Fruit fly (Drosophila melanogaster) whole organism, embryonic: ENCODE data around the gene CG7557.

Source experiments
- Asciz ChIP-seq: fragments of 200-800 bp; sonication (Bioruptor generic); optimal IDR thresholded peaks from 2 replicates; lab custom pipeline; 2017; ENCODE audit warnings: missing biosample characterization, mild to moderate bottlenecking, missing genetic modification characterization, missing genetic modification reagents
- Bteb2 ChIP-seq: fragments of 200-800 bp; sonication (Bioruptor generic); optimal IDR thresholded peaks from 2 replicates; lab custom pipeline; 2016; ENCODE audit warnings: missing biosample characterization, missing genetic modification characterization
- CG1024 ChIP-seq: fragments of 200-800 bp; sonication (Bioruptor generic); IDR thresholded peaks from 2 replicates; pipeline ENCODE4 v1.3.6; 2022; ENCODE audit warnings: missing biosample characterization, missing genetic modification characterization
- CG11093 ChIP-seq: fragments of 200-800 bp; sonication (Bioruptor generic); IDR thresholded peaks from 3 replicates; pipeline ENCODE4 v1.3.6; 2022; ENCODE audit warnings: missing biosample characterization, missing genetic modification characterization
- CG11456 ChIP-seq: fragments of 200-800 bp; sonication (Bioruptor generic); IDR thresholded peaks from 3 replicates; pipeline ENCODE4 v1.3.6; 2022; ENCODE audit warnings: missing biosample characterization, missing genetic modification characterization
- CG11696 ChIP-seq: fragments of 200-800 bp; sonication (Bioruptor generic); IDR thresholded peaks from 2 replicates; pipeline ENCODE4 v1.3.6; 2022; ENCODE audit warnings: missing biosample characterization, missing genetic modification characterization
- CG1603 ChIP-seq: fragments of 200-800 bp; sonication (Bioruptor generic); optimal IDR thresholded peaks from 2 replicates; lab custom pipeline; 2019; ENCODE audit warnings: missing biosample characterization, mild to moderate bottlenecking, missing genetic modification characterization, moderate library complexity
- CG16779 ChIP-seq: fragments of 200-800 bp; sonication (Bioruptor generic); IDR thresholded peaks from 2 replicates; pipeline ENCODE4 v1.3.6; 2022; ENCODE audit warnings: missing biosample characterization, missing genetic modification characterization
- CG17568 ChIP-seq: fragments of 200-800 bp; sonication (Bioruptor generic); optimal IDR thresholded peaks from 2 replicates; lab custom pipeline; 2018; ENCODE audit warnings: missing biosample characterization, mild to moderate bottlenecking, missing genetic modification characterization, moderate library complexity
- CG18619 ChIP-seq: fragments of 200-800 bp; sonication (Bioruptor generic); optimal IDR thresholded peaks from 3 replicates; lab custom pipeline; 2017; ENCODE audit warnings: missing biosample characterization, mild to moderate bottlenecking, missing genetic modification characterization
- CG2120 ChIP-seq: fragments of 200-800 bp; sonication (Bioruptor generic); optimal IDR thresholded peaks from 3 replicates; lab custom pipeline; 2016; ENCODE audit warnings: missing biosample characterization, missing genetic modification characterization
- CG30431 ChIP-seq: fragments of 200-800 bp; sonication (Bioruptor generic); optimal IDR thresholded peaks from 2 replicates; lab custom pipeline; 2017; ENCODE audit warnings: missing biosample characterization, missing genetic modification characterization
- CG3163 ChIP-seq: fragments of 200-800 bp; sonication (Bioruptor generic); optimal IDR thresholded peaks from 3 replicates; lab custom pipeline; 2016; ENCODE audit warnings: missing biosample characterization, missing genetic modification characterization
- CG34422 ChIP-seq: fragments of 200-800 bp; sonication (Bioruptor generic); IDR thresholded peaks from 3 replicates; pipeline ENCODE4 v1.3.6; 2022; ENCODE audit warnings: missing biosample characterization, missing genetic modification characterization
- CG4282 ChIP-seq: fragments of 200-800 bp; sonication (Bioruptor generic); optimal IDR thresholded peaks from 2 replicates; lab custom pipeline; 2016; ENCODE audit warnings: missing biosample characterization, missing genetic modification characterization
- CG4730 ChIP-seq: fragments of 200-800 bp; sonication (Bioruptor generic); IDR thresholded peaks from 2 replicates; pipeline ENCODE4 v1.3.6; 2022; ENCODE audit warnings: missing biosample characterization, missing genetic modification characterization
- CG4820 ChIP-seq: fragments of 200-800 bp; sonication (Bioruptor generic); optimal IDR thresholded peaks from 3 replicates; lab custom pipeline; 2016; ENCODE audit warnings: missing biosample characterization, missing genetic modification characterization
- CG6689 ChIP-seq: fragments of 200-800 bp; sonication (Bioruptor generic); IDR thresholded peaks from 2 replicates; pipeline ENCODE4 v1.3.6; 2022; ENCODE audit warnings: missing biosample characterization, missing genetic modification characterization
- CG7928 ChIP-seq: fragments of 200-800 bp; sonication (Bioruptor generic); optimal IDR thresholded peaks from 2 replicates; lab custom pipeline; 2017; ENCODE audit warnings: missing biosample characterization, mild to moderate bottlenecking, missing genetic modification characterization
- CG8359 ChIP-seq: fragments of 200-800 bp; sonication (Bioruptor generic); optimal IDR thresholded peaks from 2 replicates; lab custom pipeline; 2017; ENCODE audit warnings: missing biosample characterization, mild to moderate bottlenecking, missing genetic modification characterization, borderline replicate concordance
- CG8478 ChIP-seq: fragments of >200 bp; optimal IDR thresholded peaks from 2 replicates; lab custom pipeline; 2018
- CG8944 ChIP-seq: fragments of 200-800 bp; sonication (Bioruptor generic); optimal IDR thresholded peaks from 3 replicates; lab custom pipeline; 2016; ENCODE audit warnings: missing biosample characterization, missing genetic modification characterization
- CG9932 ChIP-seq: fragments of 200-800 bp; sonication (Bioruptor generic); IDR thresholded peaks from 2 replicates; pipeline ENCODE4 v1.3.6; 2022; ENCODE audit warnings: missing biosample characterization, missing genetic modification characterization
- D ChIP-seq, 2 experiments: fragments of 200-800 bp in 1 of 2; fragments of >200 bp in 1 of 2; sonication (Bioruptor generic) in 1 of 2; optimal IDR thresholded peaks; 2 replicates in 1 of 2; 3 replicates in 1 of 2; lab custom pipeline; 2017; ENCODE audit warnings: mild to moderate bottlenecking in 1 of 2, missing biosample characterization in 1 of 2, missing genetic modification characterization in 1 of 2, missing genetic modification reagents in 1 of 2
- Dad ChIP-seq: fragments of 200-800 bp; sonication (Bioruptor generic); optimal IDR thresholded peaks from 3 replicates; lab custom pipeline; 2016; ENCODE audit warnings: missing biosample characterization, missing genetic modification characterization
- Dll ChIP-seq: fragments of 200-800 bp; sonication (Bioruptor generic); IDR thresholded peaks from 4 replicates; pipeline ENCODE4 v1.3.6; 2022; ENCODE audit warnings: missing biosample characterization, missing genetic modification characterization; ENCODE audit not compliant: partially characterized antibody
- Doc3 ChIP-seq: fragments of 200-800 bp; sonication (Bioruptor generic); IDR thresholded peaks from 3 replicates; pipeline ENCODE4 v1.3.6; 2022; ENCODE audit warnings: missing biosample characterization, missing genetic modification characterization; ENCODE audit not compliant: partially characterized antibody
- Fer2 ChIP-seq: fragments of 200-800 bp; sonication (Bioruptor generic); optimal IDR thresholded peaks from 2 replicates; lab custom pipeline; 2018; ENCODE audit warnings: missing biosample characterization, mild to moderate bottlenecking, missing genetic modification characterization, moderate library complexity
- GATAe ChIP-seq: fragments of 200-800 bp; sonication (Bioruptor generic); conservative IDR thresholded peaks from 2 replicates; pipeline ENCODE4 v1.3.6; 2022; ENCODE audit warnings: missing biosample characterization, missing genetic modification characterization
- Hr3 ChIP-seq: fragments of 200-800 bp; sonication (Bioruptor generic); optimal IDR thresholded peaks from 3 replicates; lab custom pipeline; 2016; ENCODE audit warnings: missing biosample characterization, missing genetic modification characterization
- Hsf ChIP-seq: fragments of 200-800 bp; sonication (Bioruptor generic); optimal IDR thresholded peaks from 3 replicates; lab custom pipeline; 2016; ENCODE audit warnings: missing biosample characterization, missing genetic modification characterization
- TFAM ChIP-seq: fragments of 200-800 bp; sonication (Bioruptor generic); optimal IDR thresholded peaks from 2 replicates; lab custom pipeline; 2017; ENCODE audit warnings: missing biosample characterization, missing genetic modification characterization, inconsistent platforms
- ab ChIP-seq: fragments of 200-800 bp; sonication (Bioruptor generic); optimal IDR thresholded peaks from 2 replicates; lab custom pipeline; 2016; ENCODE audit warnings: missing biosample characterization, missing genetic modification characterization
- bbx ChIP-seq: fragments of 200-800 bp; sonication (Bioruptor generic); IDR thresholded peaks from 2 replicates; pipeline ENCODE4 v1.3.6; 2022; ENCODE audit warnings: missing biosample characterization, missing genetic modification characterization; ENCODE audit not compliant: partially characterized antibody
- dysf ChIP-seq: fragments of 200-800 bp; sonication (Bioruptor generic); IDR thresholded peaks from 3 replicates; pipeline ENCODE4 v1.3.6; 2022; ENCODE audit warnings: missing biosample characterization, missing genetic modification characterization
- fd64A ChIP-seq: fragments of 200-800 bp; sonication (Bioruptor generic); optimal IDR thresholded peaks from 3 replicates; lab custom pipeline; 2018; ENCODE audit warnings: missing biosample characterization, mild to moderate bottlenecking, missing genetic modification characterization
- fru ChIP-seq: fragments of >200 bp; optimal IDR thresholded peaks from 2 replicates; lab custom pipeline; 2017
- grau ChIP-seq: fragments of 200-800 bp; optimal IDR thresholded peaks from 3 replicates; lab custom pipeline; 2019; ENCODE audit warnings: missing biosample characterization, mild to moderate bottlenecking, missing genetic modification characterization, moderate library complexity
- gsb-n ChIP-seq: fragments of 200-800 bp; sonication (Bioruptor generic); optimal IDR thresholded peaks from 3 replicates; lab custom pipeline; 2018; ENCODE audit warnings: missing biosample characterization, mild to moderate bottlenecking, missing genetic modification characterization
- her ChIP-seq: fragments of 200-800 bp; sonication (Bioruptor generic); optimal IDR thresholded peaks from 2 replicates; lab custom pipeline; 2016; ENCODE audit warnings: missing biosample characterization, missing genetic modification characterization
- ken ChIP-seq: fragments of 200-800 bp; sonication (Bioruptor generic); IDR thresholded peaks from 3 replicates; pipeline ENCODE4 v1.3.6; 2022; ENCODE audit warnings: missing biosample characterization, missing genetic modification characterization
- pan ChIP-seq, 4 experiments: fragments of >200 bp in 3 of 4; fragments of 200-800 bp in 1 of 4; sonication (Bioruptor generic) in 1 of 4; optimal IDR thresholded peaks in 3 of 4; IDR thresholded peaks in 1 of 4; 2 replicates each; pipeline versions ENCODE4 v1.3.6 to Lab custom; 2017 to 2022; ENCODE audit warnings: missing biosample characterization in 2 of 4, missing genetic modification characterization in 2 of 4, mixed read lengths in 1 of 4
- peb ChIP-seq: fragments of 200-800 bp; sonication (Bioruptor generic); IDR thresholded peaks from 2 replicates; pipeline ENCODE4 v1.3.6; 2022; ENCODE audit warnings: missing biosample characterization, missing genetic modification characterization
- sqz ChIP-seq: fragments of 200-800 bp; sonication (Bioruptor generic); optimal IDR thresholded peaks from 3 replicates; lab custom pipeline; 2018; ENCODE audit warnings: missing biosample characterization, mild to moderate bottlenecking, missing genetic modification characterization
- stc ChIP-seq: fragments of 200-800 bp; sonication (Bioruptor generic); IDR thresholded peaks from 2 replicates; pipeline ENCODE4 v1.3.6; 2022; ENCODE audit warnings: missing biosample characterization, missing genetic modification characterization
- stwl ChIP-seq: fragments of 200-800 bp; sonication (Bioruptor generic); optimal IDR thresholded peaks from 3 replicates; lab custom pipeline; 2018; ENCODE audit warnings: missing biosample characterization, mild to moderate bottlenecking, missing genetic modification characterization, moderate library complexity
- toy ChIP-seq: fragments of 200-800 bp; sonication (Bioruptor generic); IDR thresholded peaks from 2 replicates; pipeline ENCODE4 v1.3.6; 2022; ENCODE audit warnings: missing biosample characterization, missing genetic modification characterization
- unpg ChIP-seq: fragments of 200-800 bp; sonication (Bioruptor generic); optimal IDR thresholded peaks from 3 replicates; lab custom pipeline; 2018; ENCODE audit warnings: missing biosample characterization, mild to moderate bottlenecking, missing genetic modification characterization, moderate library complexity
- z ChIP-seq: fragments of 200-800 bp; sonication (Bioruptor generic); IDR thresholded peaks from 3 replicates; pipeline ENCODE4 v1.3.6; 2022; ENCODE audit warnings: missing biosample characterization, missing genetic modification characterization

Gene CG7557

DNA sequence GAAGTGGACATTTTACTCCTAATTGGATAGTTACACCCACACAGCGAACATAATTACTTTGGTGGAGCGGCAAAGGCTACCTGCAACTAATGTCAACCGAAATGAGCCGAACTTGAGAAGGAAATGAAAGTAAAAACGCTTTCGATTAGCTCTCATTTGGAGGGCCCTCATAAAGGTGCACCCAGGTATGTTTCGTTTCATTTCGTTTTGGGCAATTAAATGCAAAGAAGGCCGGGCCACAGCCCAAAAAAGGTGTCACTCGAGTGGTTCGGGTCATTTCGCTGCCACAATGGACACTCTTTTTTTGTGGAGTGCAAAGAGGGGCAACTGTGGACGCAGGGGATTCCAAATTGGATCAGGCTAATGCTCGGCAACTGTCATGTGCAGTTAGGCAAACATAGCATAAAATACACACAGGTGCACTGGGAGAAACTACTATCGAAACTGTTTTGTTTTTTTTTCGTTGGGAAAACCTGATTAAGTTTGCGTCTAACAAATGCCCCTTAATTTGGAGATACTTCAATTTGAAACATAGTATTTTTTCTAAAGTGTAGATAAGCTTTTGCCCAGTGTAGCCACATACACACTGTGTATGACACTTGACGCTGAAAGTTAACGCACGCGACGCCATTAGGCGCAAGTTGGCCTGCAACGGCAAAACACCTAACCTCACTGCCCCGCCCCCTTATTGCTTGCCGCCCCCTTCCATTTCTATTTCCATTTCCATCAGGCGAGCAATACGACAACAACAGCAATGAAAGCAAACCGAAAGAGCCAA, 28.3 kb upstream of the CG7557 start (continued):
- TF ChIP-seq CG30431 (GFP tag; lab: Kevin White, UChicago) (peak; percentile 81), CG18619 (GFP tag; lab: Kevin White, UChicago) (peak; percentile 61), CG1024 (GFP tag; lab: Robert Waterston, UW) (peak; percentile 93), dysf (GFP tag; lab: Robert Waterston, UW) (peak; percentile 92), CG6689 (GFP tag; lab: Robert Waterston, UW) (peak; percentile 93), CG4820 (GFP tag; lab: Kevin White, UChicago) (peak; percentile 94), sqz (GFP tag; lab: Kevin White, UChicago) (no peak), fd64A (GFP tag; lab: Kevin White, UChicago) (peak; percentile 80), CG16779 (0 out of 2 replicates have a peak, but pooled peaks have one; percentile 22), Bteb2 (GFP tag; lab: Kevin White, UChicago) (peak; percentile 12), CG2120 (no peak), CG1603 (tag; lab: Kevin White, UChicago) (peak; percentile 96), Asciz (peak; percentile 78), Hsf (GFP tag; lab: Kevin White, UChicago) (peak; percentile 80), GATAe (GFP tag; lab: Robert Waterston, UW) (no peak), CG8478 (lab: Kevin White, UChicago) (no peak), pan (optimal IDR thresholded peaks at IDR 0.05; lab: Kevin White, UChicago) (no peak), pan (GFP tag; optimal IDR thresholded peaks at IDR 0.05 in 1 of 2, IDR thresholded peaks at IDR 0.05 in 1 of 2) (peak in 1 of 2 experiments; percentile 92), fru (lab: Kevin White, UChicago) (no peak), her (GFP tag; lab: Kevin White, UChicago) (peak; percentile 87), CG8944 (peak; percentile 85), z (GFP tag; lab: Robert Waterston, UW) (peak; percentile 74; the same call in 2 of the 3 replicates), D (optimal IDR thresholded peaks at IDR 0.05; lab: Kevin White, UChicago) (no peak), D (GFP tag; optimal IDR thresholded peaks at IDR 0.05; lab: Kevin White, UChicago) (peak; percentile 81), CG7928 (peak; percentile 3), Fer2 (tag; lab: Kevin White, UChicago) (peak; percentile 5), CG4730 (GFP tag; lab: Robert Waterston, UW) (peak; percentile 91), TFAM (GFP tag; lab: Kevin White, UChicago) (peak; percentile 56), bbx (no peak), stwl (tag; lab: Kevin White, UChicago) (peak; percentile 16), grau (tag; lab: Kevin White, UChicago) (peak; percentile 20), Doc3 (GFP tag; lab: Robert Waterston, UW) (no peak), CG4282 (GFP tag; lab: Kevin White, UChicago) (no peak), stc (GFP tag; lab: Robert Waterston, UW) (peak; percentile 94), ab (GFP tag; lab: Kevin White, UChicago) (no peak), Dad (GFP tag; lab: Kevin White, UChicago) (peak; percentile 66), gsb-n (tag; lab: Kevin White, UChicago) (peak; percentile 85), CG17568 (peak; percentile 63), Dll (no peak), ken (GFP tag; lab: Robert Waterston, UW) (peak; percentile 96), CG11696 (GFP tag; lab: Robert Waterston, UW) (peak; percentile 81), CG11456 (GFP tag; lab: Robert Waterston, UW) (peak; percentile 92), CG11093 (GFP tag; lab: Robert Waterston, UW) (peak; percentile 89), CG34422 (peak; percentile 93), CG9932 (GFP tag; lab: Robert Waterston, UW) (peak; percentile 10; the same call in 1 of the 2 replicates), peb (peak; percentile 92), CG3163 (peak; percentile 69), CG8359 (peak; percentile 69), toy (GFP tag; lab: Robert Waterston, UW) (peak; percentile 58), Hr3 (GFP tag; lab: Kevin White, UChicago) (peak; percentile 75), unpg (GFP tag; lab: Kevin White, UChicago) (peak; percentile 90)
